Worm (Caenorhabditis elegans) whole organism, young adult: Measurements from ENCODE around the gene slcr-46.1.

Experiments used
- F33H1.4 ChIP-seq: fragments of 200-800 bp; sonication (Bioruptor generic); IDR thresholded peaks from 2 replicates; pipeline ENCODE4 v1.3.6; 2022; ENCODE audit warnings: missing genetic modification reagents, missing genetic modification characterization, missing compliant biosample characterization
- bed-2 ChIP-seq: fragments of 200-800 bp; sonication (Bioruptor generic); IDR thresholded peaks from 2 replicates; pipeline ENCODE4 v1.3.6; 2022; ENCODE audit warnings: missing genetic modification reagents, missing genetic modification characterization, missing compliant biosample characterization
- lin-35 ChIP-seq, 3 experiments: fragments of 150-350 bp in 2 of 3; sonication (generic microtip) in 1 of 3; optimal IDR thresholded peaks; 2 replicates each; lab custom pipeline; 2014 to 2018; ENCODE audit warnings: missing biosample characterization in 3 of 3, missing genetic modification characterization in 3 of 3, missing genetic modification reagents in 3 of 3
- lsl-1 ChIP-seq: fragments of 200-800 bp; sonication (Bioruptor generic); optimal IDR thresholded peaks from 2 replicates; lab custom pipeline; 2018; ENCODE audit warnings: mild to moderate bottlenecking, missing genetic modification characterization, moderate library complexity, missing compliant biosample characterization
- madf-10 ChIP-seq: sonication (generic microtip); optimal IDR thresholded peaks from 2 replicates; lab custom pipeline; 2016; ENCODE audit warnings: mild to moderate bottlenecking, missing genetic modification characterization, missing compliant biosample characterization
- mcd-1 ChIP-seq: fragments of 200-800 bp; sonication (Bioruptor generic); IDR thresholded peaks from 2 replicates; pipeline ENCODE4 v1.3.6; 2022; ENCODE audit warnings: missing genetic modification reagents, missing genetic modification characterization, missing compliant biosample characterization
- nfya-1 ChIP-seq: sonication (generic microtip); optimal IDR thresholded peaks from 2 replicates; lab custom pipeline; 2017; ENCODE audit warnings: antibody characterized with exemption, missing compliant biosample characterization, missing genetic modification characterization, borderline replicate concordance; ENCODE audit not compliant: insufficient read depth
- rpc-1 ChIP-seq, 2 experiments: fragments of 150-350 bp in 1 of 2; sonication (generic microtip) in 1 of 2; optimal IDR thresholded peaks; 2 replicates each; lab custom pipeline; 2014 to 2018; ENCODE audit warnings: missing biosample characterization in 1 of 2, missing genetic modification characterization in 1 of 2, missing genetic modification reagents in 1 of 2, missing genotype in 1 of 2

DNA sequence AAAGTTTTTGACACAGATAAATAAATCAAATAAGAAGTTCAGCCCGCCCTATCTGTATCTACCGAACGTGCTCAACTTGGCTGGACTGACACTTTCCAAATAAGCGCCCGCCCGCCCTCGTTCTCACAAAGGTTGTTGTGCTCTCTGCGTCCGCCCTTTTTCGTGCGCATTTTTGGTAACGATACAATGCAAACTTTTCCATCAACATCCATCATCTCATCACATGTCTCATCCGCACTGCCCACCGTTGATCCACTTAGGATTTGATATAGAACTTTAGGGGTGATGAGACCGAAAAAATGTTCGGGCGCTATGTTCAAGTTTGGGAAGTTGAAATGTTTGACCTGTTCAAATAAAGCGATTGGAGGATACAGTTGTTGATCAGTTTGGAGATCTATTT is 46.6 kb upstream of the slcr-46.1 start, which contains the start of gene C05E11.7:
- no peak for TF ChIP-seq rpc-1 (optimal IDR thresholded peaks at IDR 0.05; lab: Kevin White, UChicago)
- no peak for TF ChIP-seq rpc-1 (tag; optimal IDR thresholded peaks at IDR 0.05; lab: Kevin White, UChicago)
- no peak for TF ChIP-seq F33H1.4 (GFP tag; lab: Robert Waterston, UW)
- no peak for TF ChIP-seq lsl-1 (GFP tag; lab: Kevin White, UChicago)
- no peak for TF ChIP-seq bed-2
- TF ChIP-seq madf-10 (tag; lab: Kevin White, UChicago) = no peak
- TF ChIP-seq lin-35 (GFP tag; optimal IDR thresholded peaks at IDR 0.05; lab: Kevin White, UChicago) = no peak
- no peak for TF ChIP-seq nfya-1 (tag; lab: Kevin White, UChicago)
- no peak for TF ChIP-seq mcd-1
